Worm (Caenorhabditis elegans): ENCODE results near the gene mrpl-21.
A peak's percentile ranks its signal among the peaks of the same experiment; 100 is the strongest.

Gene mrpl-21

DNA sequence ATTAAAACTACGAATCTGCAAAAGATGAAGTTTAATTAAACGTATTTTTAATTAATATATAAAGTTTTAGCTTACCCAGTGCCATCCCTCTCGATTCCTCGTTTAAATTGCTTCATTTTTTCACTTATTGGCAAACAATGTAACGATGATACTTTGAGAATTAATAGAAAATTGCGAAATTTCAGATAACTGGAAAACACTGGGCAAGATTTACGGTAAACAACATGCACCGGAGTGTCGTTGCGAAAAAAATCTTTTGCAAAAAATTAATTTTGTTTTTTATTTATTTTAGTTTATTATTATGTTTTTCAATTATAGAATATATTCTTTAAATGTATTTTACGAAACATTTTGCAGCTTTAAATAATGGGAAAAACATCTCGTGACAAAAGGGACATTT is 39.3 kb downstream of the mrpl-21 start, which contains the start of the genes pelo-1 and R74.7:
Gene pelo-1, minus strand, starts transcription at position 151 of the 400 bp plus-strand sequence.
Gene R74.7, plus strand, starts transcription at position 358 of the 400 bp plus-strand sequence.
- TF ChIP-seq him-1 (tag; optimal IDR thresholded peaks at IDR 0.05): no peak
- no peak for TF ChIP-seq W03F9.2 (tag; optimal IDR thresholded peaks at IDR 0.05)
- no peak for TF ChIP-seq dao-5 (tag; optimal IDR thresholded peaks at IDR 0.05)

DNA sequence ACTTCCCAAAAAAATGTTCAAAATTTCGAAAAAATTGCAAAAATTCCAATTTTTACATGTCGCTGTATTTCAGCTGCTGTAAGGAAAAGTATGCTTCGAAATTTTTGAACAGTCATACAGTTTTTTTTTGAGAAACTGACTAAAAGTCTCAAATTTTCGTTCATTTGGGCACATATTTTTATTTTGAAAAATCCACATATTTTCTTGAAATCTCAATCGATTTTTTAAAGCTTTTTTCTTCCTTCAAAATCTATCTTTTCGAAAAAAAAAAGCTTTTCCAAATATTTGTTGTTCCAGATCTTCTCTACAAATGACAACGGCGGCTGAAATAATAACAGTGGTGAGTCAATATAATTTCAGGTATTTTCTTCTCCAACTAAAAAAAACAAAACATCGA is 46.4 kb downstream of the mrpl-21 start, which contains the start of gene asd-1:
Gene asd-1, plus strand, starts transcription at position 298 of the 397 bp plus-strand sequence.
- TF ChIP-seq him-1 (tag; optimal IDR thresholded peaks at IDR 0.05) (no peak), dao-5 (tag; optimal IDR thresholded peaks at IDR 0.05) (no peak), W03F9.2 (tag; optimal IDR thresholded peaks at IDR 0.05) (no peak)

DNA sequence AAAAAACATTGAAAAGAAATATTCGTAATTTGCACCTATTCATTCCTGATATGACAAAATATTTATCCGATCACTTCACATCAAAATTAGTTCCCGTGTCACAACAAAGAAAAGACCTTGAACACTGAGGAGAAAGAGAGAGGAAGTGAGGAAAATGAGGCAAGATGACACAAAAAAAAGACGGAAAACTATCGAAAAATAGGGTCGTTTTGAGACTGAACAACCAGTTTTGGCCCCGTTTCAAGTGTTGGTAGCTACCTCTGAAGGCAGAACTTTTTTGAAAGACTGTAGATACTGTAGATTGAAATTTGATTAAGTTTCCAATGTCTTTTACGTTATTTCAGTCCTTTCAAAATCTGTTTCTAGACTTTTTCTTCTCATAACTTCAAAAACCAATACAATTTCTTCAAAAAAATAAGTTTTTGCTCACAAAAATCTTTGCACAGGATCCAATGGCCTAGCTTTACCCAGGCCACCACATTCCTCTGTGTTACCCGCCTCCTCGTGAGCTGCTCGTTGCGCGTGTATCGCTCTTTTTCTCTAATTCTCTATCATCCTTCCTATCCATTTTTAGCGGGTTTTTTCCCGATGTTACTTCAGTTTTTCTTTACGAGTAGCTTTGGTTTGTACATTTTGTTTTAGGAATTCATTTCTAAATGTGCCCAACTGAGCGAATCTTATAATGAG is 46.9 kb downstream of the mrpl-21 start:
- no peak for TF ChIP-seq him-1 (tag; optimal IDR thresholded peaks at IDR 0.05)
- peak; percentile 7 for TF ChIP-seq W03F9.2 (tag; optimal IDR thresholded peaks at IDR 0.05)
- no peak for TF ChIP-seq dao-5 (tag; optimal IDR thresholded peaks at IDR 0.05)

DNA sequence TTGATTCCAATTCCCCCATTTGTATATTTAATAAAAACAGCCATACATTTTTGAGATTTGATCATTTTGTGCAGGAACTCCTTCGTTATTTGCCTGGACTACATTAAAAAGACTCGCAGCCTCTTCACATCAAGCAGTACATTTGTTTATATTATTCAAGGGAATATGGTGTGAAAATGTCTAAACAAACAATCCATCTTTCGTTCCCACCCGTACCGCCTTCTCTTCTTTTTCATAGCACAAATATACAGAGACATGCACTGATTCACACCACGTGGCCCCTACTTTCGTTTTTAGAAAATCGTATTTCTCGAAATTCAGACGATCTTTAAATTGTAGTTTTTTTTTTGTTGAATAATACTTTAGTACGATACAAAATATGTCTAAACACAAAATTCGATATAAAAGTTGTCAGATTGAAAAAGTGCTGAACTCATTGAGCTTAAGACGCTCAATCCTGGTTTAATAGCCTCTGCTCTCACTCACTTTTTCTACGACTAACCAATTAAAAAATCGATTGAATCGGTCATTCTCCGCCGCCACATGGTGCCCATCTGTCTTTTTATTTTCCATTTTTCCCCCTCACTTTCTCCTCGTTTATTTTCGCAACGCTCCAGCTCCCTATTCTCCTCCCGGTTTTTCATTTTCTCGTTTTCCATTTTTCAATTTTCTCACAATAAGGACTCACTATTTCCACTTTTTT is 47.9 kb downstream of the mrpl-21 start:
- TF ChIP-seq W03F9.2 (tag; optimal IDR thresholded peaks at IDR 0.05): peak; percentile 2
- TF ChIP-seq him-1 (tag; optimal IDR thresholded peaks at IDR 0.05): peak; percentile 51
- peak; percentile 58 for TF ChIP-seq dao-5 (tag; optimal IDR thresholded peaks at IDR 0.05)

DNA sequence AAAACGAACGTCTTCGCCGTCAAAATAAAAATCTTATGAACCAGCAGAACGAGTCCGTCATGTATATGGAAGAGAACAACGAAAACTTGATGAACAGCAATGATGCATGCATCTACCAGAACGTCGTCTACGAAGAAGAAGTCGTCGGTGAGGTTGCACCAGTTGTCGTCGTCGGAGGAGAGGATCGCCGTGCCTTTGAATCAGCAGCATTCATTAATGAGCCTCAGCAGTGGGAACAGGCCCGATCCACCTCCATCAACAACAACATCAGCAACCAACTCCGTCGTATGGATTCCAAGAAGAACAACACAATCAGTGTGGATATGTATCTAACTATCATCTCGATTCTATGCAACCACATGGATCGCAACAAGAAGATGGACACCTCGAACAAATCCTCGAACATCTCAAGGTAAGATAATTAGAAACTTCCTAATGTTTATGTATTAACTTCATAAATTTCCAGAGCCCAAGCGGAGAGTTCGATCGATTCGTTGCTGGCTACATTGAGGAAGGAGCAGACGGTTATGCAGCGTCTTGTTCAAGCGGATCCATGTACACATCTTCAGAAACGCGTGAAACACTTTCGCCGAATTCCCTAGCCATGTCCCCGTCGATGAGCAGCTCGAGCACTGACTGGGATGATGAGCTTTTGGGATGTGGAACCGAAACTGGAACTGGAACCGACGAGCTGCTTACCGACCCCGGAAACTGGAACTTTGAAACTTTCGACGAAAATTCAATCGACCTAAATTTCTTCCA is 48.8 kb downstream of the mrpl-21 start:
- TF ChIP-seq him-1 (tag; optimal IDR thresholded peaks at IDR 0.05) (no peak), W03F9.2 (tag; optimal IDR thresholded peaks at IDR 0.05) (no peak), dao-5 (tag; optimal IDR thresholded peaks at IDR 0.05) (no peak)

DNA sequence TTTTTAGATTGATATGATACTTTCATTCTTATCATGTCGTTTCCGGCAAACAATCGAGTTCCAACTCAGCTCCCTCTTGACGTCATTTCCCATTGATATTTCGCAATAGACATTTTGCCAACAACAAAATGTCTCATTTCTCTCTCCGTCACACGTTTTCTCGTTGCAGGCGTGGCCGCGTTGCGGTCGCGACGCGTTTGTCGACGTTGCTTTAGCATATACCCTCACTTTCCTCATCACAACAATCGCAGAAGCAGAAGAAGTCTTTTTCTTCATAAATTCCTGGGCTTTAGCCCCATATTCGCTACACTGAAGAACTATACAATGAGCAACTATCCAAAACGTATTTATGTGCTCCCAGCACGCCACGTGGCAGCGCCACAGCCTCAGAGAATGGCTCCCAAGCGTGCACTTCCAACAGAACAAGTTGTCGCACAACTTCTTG is 49.7 kb downstream of the mrpl-21 start, which contains the start of gene xbp-1:
Gene xbp-1, plus strand, starts transcription at position 151 of the 445 bp plus-strand sequence.
- no peak for TF ChIP-seq dao-5 (tag; optimal IDR thresholded peaks at IDR 0.05)
- TF ChIP-seq him-1 (tag; optimal IDR thresholded peaks at IDR 0.05): peak; percentile 63
- peak; percentile 84 for TF ChIP-seq W03F9.2 (tag; optimal IDR thresholded peaks at IDR 0.05)

All from whole organism, L4/young adult.